Fruit fly (Drosophila melanogaster): ENCODE measurements around the gene CG9444.

- TF ChIP-seq CG1621 (tag; optimal IDR thresholded peaks at IDR 0.05) (no peak), CG16779 (tag; optimal IDR thresholded peaks at IDR 0.05) (no peak), CG8119 (GFP tag; IDR thresholded peaks at IDR 0.05) (no peak), CG9139 (GFP tag; optimal IDR thresholded peaks at IDR 0.05) (no peak), CG31627 (GFP tag; optimal IDR thresholded peaks at IDR 0.05) (no peak), CG11762 (GFP tag; optimal IDR thresholded peaks at IDR 0.05; ENCODE audit: insufficient read depth) (no peak), dsx (GFP tag; optimal IDR thresholded peaks at IDR 0.05; ENCODE audit: poor library complexity, severe bottlenecking) (peak; percentile 58), Hr39 (GFP tag; optimal IDR thresholded peaks at IDR 0.05) (no peak), CG6854 (GFP tag; optimal IDR thresholded peaks at IDR 0.05) (no peak)
Measured at dm6 chr3R:9679746-9680145, 4.3 kb downstream of the CG9444 start, which contains the start of gene nmdyn-D7.
